Worm (Caenorhabditis elegans) whole organism, L1 larva: ENCODE measurements around the gene tsp-10.

Experiments used
- C04F5.9 ChIP-seq: sonication (generic microtip); optimal IDR thresholded peaks from 2 replicates; lab custom pipeline; 2016; ENCODE audit warnings: missing genetic modification characterization, missing compliant biosample characterization
- C34B4.2 ChIP-seq: sonication (generic microtip); optimal IDR thresholded peaks from 2 replicates; lab custom pipeline; 2017; ENCODE audit warnings: mild to moderate bottlenecking, missing genetic modification characterization, missing compliant biosample characterization
- alr-1 ChIP-seq: fragments of 200-800 bp; sonication (Bioruptor generic); optimal IDR thresholded peaks from 2 replicates; lab custom pipeline; 2018; ENCODE audit warnings: borderline replicate concordance, mild to moderate bottlenecking, missing genetic modification characterization, missing compliant biosample characterization
- aly-2 ChIP-seq: fragments of 150-350 bp; optimal IDR thresholded peaks from 2 replicates; lab custom pipeline; 2014; ENCODE audit warnings: missing biosample characterization, missing genetic modification characterization
- ama-1 ChIP-seq: fragments of 150-350 bp; optimal IDR thresholded peaks from 2 replicates; lab custom pipeline; 2014
- blmp-1 ChIP-seq: fragments of 150-350 bp; optimal IDR thresholded peaks from 2 replicates; lab custom pipeline; 2014; ENCODE audit warnings: missing biosample characterization, missing genetic modification characterization
- ceh-8 ChIP-seq: fragments of 200-800 bp; sonication (Bioruptor generic); optimal IDR thresholded peaks from 2 replicates; lab custom pipeline; 2018; ENCODE audit warnings: mild to moderate bottlenecking, missing genetic modification characterization, moderate library complexity, missing compliant biosample characterization
- ceh-82 ChIP-seq, 3 experiments: fragments of 150-350 bp in 1 of 3; sonication (generic microtip) in 2 of 3; optimal IDR thresholded peaks; 2 replicates each; lab custom pipeline; 2014 to 2017; ENCODE audit warnings: missing biosample characterization in 3 of 3, missing genetic modification characterization in 3 of 3
- ceh-88 ChIP-seq: fragments of 200-800 bp; sonication (Bioruptor generic); IDR thresholded peaks from 2 replicates; pipeline ENCODE4 v1.3.6; 2022; ENCODE audit warnings: missing genetic modification characterization, missing compliant biosample characterization
- ceh-90 ChIP-seq: sonication (generic microtip); optimal IDR thresholded peaks from 2 replicates; lab custom pipeline; 2016; ENCODE audit warnings: missing genetic modification characterization, missing compliant biosample characterization
- dpl-1 ChIP-seq, 3 experiments: fragments of 150-350 bp in 2 of 3; sonication (generic microtip) in 1 of 3; optimal IDR thresholded peaks; 2 replicates each; lab custom pipeline; 2014 to 2017; ENCODE audit warnings: missing biosample characterization in 3 of 3, missing genetic modification characterization in 3 of 3, missing genetic modification reagents in 3 of 3
- efl-1 ChIP-seq, 4 experiments: fragments of 150-350 bp; optimal IDR thresholded peaks in 3 of 4; peaks in 1 of 4; 1 replicate in 1 of 4; 2 replicates in 3 of 4; lab custom pipeline; 2014; ENCODE audit warnings: missing biosample characterization in 2 of 4, missing genetic modification characterization in 2 of 4, missing genetic modification reagents in 2 of 4
- efl-3 ChIP-seq: fragments of 200-800 bp; sonication (Bioruptor generic); optimal IDR thresholded peaks from 2 replicates; lab custom pipeline; 2018; ENCODE audit warnings: mild to moderate bottlenecking, missing genetic modification characterization, missing compliant biosample characterization
- egl-27 ChIP-seq, 2 experiments: fragments of 150-350 bp in 1 of 2; sonication (generic microtip); optimal IDR thresholded peaks; 3 replicates each; lab custom pipeline; 2017 to 2018; ENCODE audit warnings: missing biosample characterization in 2 of 2, missing genetic modification characterization in 2 of 2, missing genetic modification reagents in 2 of 2
- elt-2 ChIP-seq: sonication (generic microtip); optimal IDR thresholded peaks from 2 replicates; lab custom pipeline; 2016; ENCODE audit warnings: missing genetic modification characterization, mild to moderate bottlenecking, inconsistent platforms, missing compliant biosample characterization, missing genetic modification reagents
- ets-5 ChIP-seq: fragments of 200-800 bp; sonication (Bioruptor generic); IDR thresholded peaks from 2 replicates; pipeline ENCODE4 v1.3.6; 2022; ENCODE audit warnings: missing genetic modification characterization, missing compliant biosample characterization
- fkh-10 ChIP-seq: sonication (generic microtip); optimal IDR thresholded peaks from 2 replicates; lab custom pipeline; 2017; ENCODE audit warnings: missing biosample characterization, missing genetic modification reagents, missing genetic modification characterization
- fos-1 ChIP-seq: fragments of 150-350 bp; optimal IDR thresholded peaks from 2 replicates; lab custom pipeline; 2014; ENCODE audit warnings: missing biosample characterization, missing genetic modification characterization
- hpl-2 ChIP-seq: fragments of 150-350 bp; optimal IDR thresholded peaks from 2 replicates; lab custom pipeline; 2014; ENCODE audit warnings: missing biosample characterization, missing genetic modification reagents, missing genetic modification characterization
- irx-1 ChIP-seq: sonication (generic microtip); optimal IDR thresholded peaks from 2 replicates; lab custom pipeline; 2016; ENCODE audit warnings: missing genetic modification characterization, missing compliant biosample characterization
- isw-1 ChIP-seq: fragments of 200-800 bp; sonication (Bioruptor generic); IDR thresholded peaks from 2 replicates; pipeline ENCODE4 v1.3.6; 2022; ENCODE audit warnings: missing genetic modification characterization, missing compliant biosample characterization
- jun-1 ChIP-seq: fragments of 150-350 bp; optimal IDR thresholded peaks from 2 replicates; lab custom pipeline; 2014; ENCODE audit warnings: missing biosample characterization, missing genetic modification reagents, missing genetic modification characterization
- lin-14 ChIP-seq: fragments of 200-800 bp; sonication (Bioruptor generic); optimal IDR thresholded peaks from 2 replicates; lab custom pipeline; 2018; ENCODE audit warnings: mild to moderate bottlenecking, missing genetic modification characterization, moderate library complexity, missing compliant biosample characterization
- lin-39 ChIP-seq: fragments of 150-350 bp; optimal IDR thresholded peaks from 2 replicates; lab custom pipeline; 2014; ENCODE audit warnings: missing biosample characterization, missing genetic modification reagents, missing genetic modification characterization
- mab-9 ChIP-seq: fragments of 200-800 bp; sonication (Bioruptor generic); IDR thresholded peaks from 2 replicates; pipeline ENCODE4 v1.3.6; 2022; ENCODE audit warnings: missing genetic modification reagents, missing genetic modification characterization, missing compliant biosample characterization
- mef-2 ChIP-seq: fragments of 150-350 bp; optimal IDR thresholded peaks from 2 replicates; lab custom pipeline; 2014; ENCODE audit warnings: missing biosample characterization, missing genetic modification characterization
- mep-1 ChIP-seq: fragments of 150-350 bp; optimal IDR thresholded peaks from 2 replicates; lab custom pipeline; 2014; ENCODE audit warnings: missing biosample characterization, missing genetic modification characterization
- nhr-11 ChIP-seq: fragments of 150-350 bp; optimal IDR thresholded peaks from 2 replicates; lab custom pipeline; 2014; ENCODE audit warnings: missing biosample characterization, missing genetic modification characterization
- nhr-12 ChIP-seq: sonication (generic microtip); optimal IDR thresholded peaks from 2 replicates; lab custom pipeline; 2017; ENCODE audit warnings: missing biosample characterization, missing genetic modification characterization
- nhr-19 ChIP-seq: fragments of 200-800 bp; sonication (Bioruptor generic); conservative IDR thresholded peaks from 2 replicates; pipeline ENCODE4 v1.3.6; 2022; ENCODE audit warnings: missing genetic modification characterization, missing compliant biosample characterization
- nhr-237 ChIP-seq: fragments of 150-350 bp; optimal IDR thresholded peaks from 2 replicates; lab custom pipeline; 2014; ENCODE audit warnings: missing biosample characterization, missing genetic modification characterization
- nhr-28 ChIP-seq: fragments of 150-350 bp; optimal IDR thresholded peaks from 2 replicates; lab custom pipeline; 2014; ENCODE audit warnings: missing biosample characterization, missing genetic modification characterization
- nhr-47 ChIP-seq: sonication (generic microtip); optimal IDR thresholded peaks from 2 replicates; lab custom pipeline; 2016; ENCODE audit warnings: mild to moderate bottlenecking, missing genetic modification characterization, moderate library complexity, missing compliant biosample characterization
- nhr-76 ChIP-seq: sonication (generic microtip); optimal IDR thresholded peaks from 2 replicates; lab custom pipeline; 2017; ENCODE audit warnings: missing biosample characterization, missing genetic modification characterization
- nhr-77 ChIP-seq: fragments of 150-350 bp; optimal IDR thresholded peaks from 2 replicates; lab custom pipeline; 2014; ENCODE audit warnings: missing biosample characterization, missing genetic modification characterization
- nhr-85 ChIP-seq: sonication (generic microtip); peaks from one replicate; lab custom pipeline; 2016; ENCODE audit warnings: missing genetic modification characterization, inconsistent platforms, missing compliant biosample characterization
- rnt-1 ChIP-seq: sonication (generic microtip); optimal IDR thresholded peaks from 2 replicates; lab custom pipeline; 2016; ENCODE audit warnings: mild to moderate bottlenecking, missing genetic modification characterization, moderate library complexity, missing compliant biosample characterization
- skn-1 ChIP-seq: fragments of 150-350 bp; optimal IDR thresholded peaks from 2 replicates; lab custom pipeline; 2014; ENCODE audit warnings: missing biosample characterization, missing genetic modification characterization
- snpc-4 ChIP-seq: fragments of 150-350 bp; optimal IDR thresholded peaks from 2 replicates; lab custom pipeline; 2014; ENCODE audit warnings: missing biosample characterization, missing genetic modification characterization
- snu-23 ChIP-seq: sonication (generic microtip); optimal IDR thresholded peaks from 2 replicates; lab custom pipeline; 2016; ENCODE audit warnings: missing genetic modification characterization, missing compliant biosample characterization
- sox-4 ChIP-seq: sonication (generic microtip); optimal IDR thresholded peaks from 2 replicates; lab custom pipeline; 2016; ENCODE audit warnings: missing genetic modification characterization, missing compliant biosample characterization
- sup-37 ChIP-seq: fragments of 200-800 bp; sonication (Bioruptor generic); optimal IDR thresholded peaks from 2 replicates; lab custom pipeline; 2018; ENCODE audit warnings: mild to moderate bottlenecking, missing genetic modification characterization, missing compliant biosample characterization
- swsn-7 ChIP-seq: sonication (generic microtip); optimal IDR thresholded peaks from 2 replicates; lab custom pipeline; 2016; ENCODE audit warnings: missing genetic modification characterization, missing compliant biosample characterization
- tbx-2 ChIP-seq: sonication (generic microtip); optimal IDR thresholded peaks from 2 replicates; lab custom pipeline; 2016; ENCODE audit warnings: missing genetic modification characterization, missing compliant biosample characterization
- tlp-1 ChIP-seq: fragments of 150-350 bp; optimal IDR thresholded peaks from 2 replicates; lab custom pipeline; 2014; ENCODE audit warnings: missing biosample characterization, missing genetic modification characterization
- unc-130 ChIP-seq: fragments of 150-350 bp; optimal IDR thresholded peaks from 2 replicates; lab custom pipeline; 2017; ENCODE audit warnings: missing biosample characterization, missing genetic modification characterization, inconsistent platforms
- unc-30 ChIP-seq: sonication (generic microtip); optimal IDR thresholded peaks from 2 replicates; lab custom pipeline; 2017; ENCODE audit warnings: missing biosample characterization, missing genetic modification characterization
- unc-86 ChIP-seq: sonication (generic microtip); optimal IDR thresholded peaks from 2 replicates; lab custom pipeline; 2016; ENCODE audit warnings: missing genetic modification characterization, missing compliant biosample characterization
- unc-98 ChIP-seq: fragments of 200-800 bp; sonication (Bioruptor generic); IDR thresholded peaks from 2 replicates; pipeline ENCODE4 v1.3.6; 2022; ENCODE audit warnings: missing genetic modification characterization, missing compliant biosample characterization
- xbp-1 ChIP-seq: sonication (generic microtip); optimal IDR thresholded peaks from 2 replicates; lab custom pipeline; 2016; ENCODE audit warnings: missing genetic modification characterization, missing compliant biosample characterization
- zag-1 ChIP-seq: fragments of 150-350 bp; optimal IDR thresholded peaks from 2 replicates; lab custom pipeline; 2014; ENCODE audit warnings: missing biosample characterization, missing genetic modification characterization
- zip-4 ChIP-seq: fragments of 200-800 bp; sonication (Bioruptor generic); optimal IDR thresholded peaks from 2 replicates; lab custom pipeline; 2018; ENCODE audit warnings: mild to moderate bottlenecking, missing genetic modification characterization, moderate library complexity, missing compliant biosample characterization
- ztf-11 ChIP-seq, 2 experiments: sonication (generic microtip); optimal IDR thresholded peaks; 2 replicates each; lab custom pipeline; 2016 to 2017; ENCODE audit warnings: missing genetic modification characterization in 2 of 2, missing biosample characterization in 1 of 2, missing compliant biosample characterization in 1 of 2
- ztf-4 ChIP-seq: fragments of 150-350 bp; optimal IDR thresholded peaks from 2 replicates; lab custom pipeline; 2014; ENCODE audit warnings: missing biosample characterization, missing genetic modification characterization

Gene tsp-10

DNA sequence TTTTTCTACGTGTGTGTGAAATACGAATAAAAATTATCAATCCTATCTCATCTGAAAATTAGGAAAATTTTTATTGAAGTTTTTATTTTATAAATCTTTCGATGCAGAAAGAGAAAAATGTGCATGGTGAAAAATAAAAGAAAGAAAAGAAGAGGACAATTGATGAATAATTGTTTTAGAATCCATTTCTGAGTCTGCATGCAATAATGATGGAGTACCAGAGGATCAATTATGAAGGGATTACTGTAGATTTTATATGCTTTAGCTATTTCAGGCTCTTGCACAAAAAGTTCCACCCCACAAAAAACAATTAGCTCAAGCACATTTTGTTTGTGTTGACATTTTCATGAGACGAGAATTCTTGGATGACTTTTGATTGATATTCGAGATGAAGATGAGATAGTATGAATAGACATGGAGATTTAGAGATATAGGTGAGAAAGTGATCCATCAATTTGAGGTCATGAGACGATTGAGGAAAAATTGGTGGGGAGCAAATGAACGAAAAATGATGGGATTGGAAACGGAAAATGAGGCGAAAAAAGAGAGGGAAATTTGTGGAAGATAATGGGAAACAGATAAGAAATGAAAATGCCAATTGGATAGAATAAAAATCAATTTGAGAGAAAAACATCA, 12.7 kb upstream of the tsp-10 start, which contains the start of gene rpy-1 (continued):
- TF ChIP-seq tbx-2 (tag; lab: Kevin White, UChicago) (no peak), rnt-1 (peak; percentile 60), nhr-77 (no peak), efl-3 (no peak), swsn-7 (tag; lab: Kevin White, UChicago) (no peak), ceh-88 (GFP tag; lab: Robert Waterston, UW) (no peak), sup-37 (GFP tag; lab: Kevin White, UChicago) (no peak), lin-39 (tag; lab: Kevin White, UChicago) (peak; percentile 61), unc-130 (no peak), C04F5.9 (tag; lab: Kevin White, UChicago) (no peak), hpl-2 (GFP tag; lab: Kevin White, UChicago) (no peak), lin-14 (peak; percentile 76), ama-1 (lab: Kevin White, UChicago) (no peak), ceh-90 (tag; lab: Kevin White, UChicago) (no peak), ztf-4 (tag; lab: Kevin White, UChicago) (peak; percentile 22), zag-1 (tag; lab: Kevin White, UChicago) (no peak), nhr-12 (tag; lab: Kevin White, UChicago) (no peak), elt-2 (no peak), fos-1 (tag; lab: Kevin White, UChicago) (no peak), skn-1 (tag; lab: Kevin White, UChicago) (no peak), dpl-1 (GFP tag; optimal IDR thresholded peaks at IDR 0.05; lab: Kevin White, UChicago) (no peak), nhr-11 (no peak), unc-30 (tag; lab: Kevin White, UChicago) (no peak), nhr-28 (tag; lab: Kevin White, UChicago) (no peak), unc-98 (no peak), unc-86 (tag; lab: Kevin White, UChicago) (no peak), blmp-1 (tag; lab: Kevin White, UChicago) (peak; percentile 9), mep-1 (tag; lab: Kevin White, UChicago) (no peak), nhr-85 (tag; lab: Kevin White, UChicago) (peak; percentile 7), egl-27 (tag; optimal IDR thresholded peaks at IDR 0.05; lab: Kevin White, UChicago) (no peak), nhr-237 (tag; lab: Kevin White, UChicago) (no peak), snu-23 (GFP tag; lab: Kevin White, UChicago) (peak; percentile 36), ceh-8 (GFP tag; lab: Kevin White, UChicago) (no peak), nhr-76 (no peak), C34B4.2 (tag; lab: Kevin White, UChicago) (no peak), sox-4 (tag; lab: Kevin White, UChicago) (no peak), xbp-1 (tag; lab: Kevin White, UChicago) (no peak), mab-9 (GFP tag; lab: Robert Waterston, UW) (no peak), snpc-4 (no peak), ztf-11 (tag; optimal IDR thresholded peaks at IDR 0.05; lab: Kevin White, UChicago) (no peak), fkh-10 (GFP tag; lab: Kevin White, UChicago) (no peak), alr-1 (no peak), nhr-19 (GFP tag; lab: Robert Waterston, UW) (0 out of 2 replicates have a peak, but pooled peaks have one; percentile 13), isw-1 (no peak), mef-2 (tag; lab: Kevin White, UChicago) (no peak), irx-1 (tag; lab: Kevin White, UChicago) (no peak), aly-2 (tag; lab: Kevin White, UChicago) (no peak), tlp-1 (tag; lab: Kevin White, UChicago) (no peak), ets-5 (GFP tag; lab: Robert Waterston, UW) (no peak), jun-1 (tag; lab: Kevin White, UChicago) (no peak), ceh-82 (tag; optimal IDR thresholded peaks at IDR 0.05; lab: Kevin White, UChicago) (no peak), zip-4 (GFP tag; lab: Kevin White, UChicago) (no peak), nhr-47 (tag; lab: Kevin White, UChicago) (no peak), efl-1 (optimal IDR thresholded peaks at IDR 0.05; lab: Kevin White, UChicago) (no peak), efl-1 (GFP tag; optimal IDR thresholded peaks at IDR 0.05 in 1 of 2; lab: Kevin White, UChicago) (peak in 1 of 2 experiments; percentile 41)
